Worm (Caenorhabditis elegans) whole organism, L1 larva: ENCODE measurements around the gene pitp-1.

Experiments used
- Y116A8C.19 ChIP-seq: sonication (generic microtip); optimal IDR thresholded peaks from 2 replicates; lab custom pipeline; 2016; ENCODE audit warnings: missing compliant biosample characterization, missing genetic modification characterization, borderline replicate concordance
- aly-2 ChIP-seq: fragments of 150-350 bp; optimal IDR thresholded peaks from 2 replicates; lab custom pipeline; 2014; ENCODE audit warnings: missing biosample characterization, missing genetic modification characterization
- ama-1 ChIP-seq: fragments of 150-350 bp; optimal IDR thresholded peaks from 2 replicates; lab custom pipeline; 2014
- dpl-1 ChIP-seq, 3 experiments: fragments of 150-350 bp in 2 of 3; sonication (generic microtip) in 1 of 3; optimal IDR thresholded peaks; 2 replicates each; lab custom pipeline; 2014 to 2017; ENCODE audit warnings: missing biosample characterization in 3 of 3, missing genetic modification characterization in 3 of 3, missing genetic modification reagents in 3 of 3
- efl-1 ChIP-seq, 4 experiments: fragments of 150-350 bp; optimal IDR thresholded peaks in 3 of 4; peaks in 1 of 4; 1 replicate in 1 of 4; 2 replicates in 3 of 4; lab custom pipeline; 2014; ENCODE audit warnings: missing biosample characterization in 2 of 4, missing genetic modification characterization in 2 of 4, missing genetic modification reagents in 2 of 4
- elt-3 ChIP-seq, 6 experiments: fragments of 150-350 bp in 1 of 6; sonication (generic microtip); optimal IDR thresholded peaks; 2 replicates each; lab custom pipeline; 2017 to 2018; ENCODE audit warnings: missing biosample characterization in 6 of 6, missing genetic modification characterization in 6 of 6, inconsistent platforms in 1 of 6
- jun-1 ChIP-seq: fragments of 150-350 bp; optimal IDR thresholded peaks from 2 replicates; lab custom pipeline; 2014; ENCODE audit warnings: missing biosample characterization, missing genetic modification reagents, missing genetic modification characterization
- lin-39 ChIP-seq: fragments of 150-350 bp; optimal IDR thresholded peaks from 2 replicates; lab custom pipeline; 2014; ENCODE audit warnings: missing biosample characterization, missing genetic modification reagents, missing genetic modification characterization
- nhr-28 ChIP-seq: fragments of 150-350 bp; optimal IDR thresholded peaks from 2 replicates; lab custom pipeline; 2014; ENCODE audit warnings: missing biosample characterization, missing genetic modification characterization
- nhr-77 ChIP-seq: fragments of 150-350 bp; optimal IDR thresholded peaks from 2 replicates; lab custom pipeline; 2014; ENCODE audit warnings: missing biosample characterization, missing genetic modification characterization
- snpc-4 ChIP-seq: fragments of 150-350 bp; optimal IDR thresholded peaks from 2 replicates; lab custom pipeline; 2014; ENCODE audit warnings: missing biosample characterization, missing genetic modification characterization
- unc-62 ChIP-seq: fragments of 150-350 bp; optimal IDR thresholded peaks from 2 replicates; lab custom pipeline; 2014; ENCODE audit warnings: missing biosample characterization, missing genetic modification reagents, missing genetic modification characterization
- xbp-1 ChIP-seq: sonication (generic microtip); optimal IDR thresholded peaks from 2 replicates; lab custom pipeline; 2016; ENCODE audit warnings: missing genetic modification characterization, missing compliant biosample characterization

DNA sequence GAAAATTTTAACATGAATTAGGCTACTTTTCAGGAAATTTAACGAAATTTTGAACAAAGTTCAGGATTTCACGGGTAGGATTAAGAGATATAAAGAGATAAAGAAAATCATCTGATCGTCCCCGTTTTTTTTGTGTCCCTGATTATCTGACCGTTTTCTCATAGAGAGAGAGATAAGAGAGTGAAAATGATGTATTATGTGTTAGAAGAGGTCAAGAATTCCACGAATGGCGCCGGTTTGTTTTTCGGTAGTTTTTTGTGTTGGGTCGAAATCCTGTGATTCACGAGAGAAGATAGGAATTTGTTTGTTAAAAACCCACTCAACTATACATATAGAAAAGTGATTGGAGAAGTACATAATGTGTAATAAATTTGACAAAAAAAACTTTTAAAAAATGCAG is 42.5 kb downstream of the pitp-1 start:
- TF ChIP-seq nhr-77 (tag; lab: Kevin White, UChicago) (no peak), unc-62 (GFP tag; lab: Kevin White, UChicago) (no peak), elt-3 (tag; optimal IDR thresholded peaks at IDR 0.05; lab: Kevin White, UChicago) (peak in 1 of 6 experiments; percentile 62), jun-1 (tag; lab: Kevin White, UChicago) (no peak), dpl-1 (GFP tag; optimal IDR thresholded peaks at IDR 0.05; lab: Kevin White, UChicago) (no peak), snpc-4 (tag; lab: Kevin White, UChicago) (no peak), efl-1 (optimal IDR thresholded peaks at IDR 0.05; lab: Kevin White, UChicago) (no peak), efl-1 (GFP tag; optimal IDR thresholded peaks at IDR 0.05 in 1 of 2; lab: Kevin White, UChicago) (no peak), ama-1 (no peak), nhr-28 (tag; lab: Kevin White, UChicago) (no peak), xbp-1 (tag; lab: Kevin White, UChicago) (no peak), lin-39 (no peak), aly-2 (tag; lab: Kevin White, UChicago) (no peak), Y116A8C.19 (tag; lab: Kevin White, UChicago) (no peak)
